Worm (Caenorhabditis elegans) whole organism, L1 larva: ENCODE measurements around the gene ttr-8.

Experiments used
- C04F5.9 ChIP-seq: sonication (generic microtip); optimal IDR thresholded peaks from 2 replicates; lab custom pipeline; 2016; ENCODE audit warnings: missing genetic modification characterization, missing compliant biosample characterization
- F16B12.6 ChIP-seq: fragments of 150-350 bp; optimal IDR thresholded peaks from 2 replicates; lab custom pipeline; 2014; ENCODE audit warnings: missing biosample characterization, missing genetic modification characterization
- alr-1 ChIP-seq: fragments of 200-800 bp; sonication (Bioruptor generic); optimal IDR thresholded peaks from 2 replicates; lab custom pipeline; 2018; ENCODE audit warnings: borderline replicate concordance, mild to moderate bottlenecking, missing genetic modification characterization, missing compliant biosample characterization
- aly-2 ChIP-seq: fragments of 150-350 bp; optimal IDR thresholded peaks from 2 replicates; lab custom pipeline; 2014; ENCODE audit warnings: missing biosample characterization, missing genetic modification characterization
- ama-1 ChIP-seq: fragments of 150-350 bp; optimal IDR thresholded peaks from 2 replicates; lab custom pipeline; 2014
- blmp-1 ChIP-seq: fragments of 150-350 bp; optimal IDR thresholded peaks from 2 replicates; lab custom pipeline; 2014; ENCODE audit warnings: missing biosample characterization, missing genetic modification characterization
- ceh-63 ChIP-seq: fragments of 200-800 bp; sonication (Bioruptor generic); optimal IDR thresholded peaks from 2 replicates; lab custom pipeline; 2018; ENCODE audit warnings: mild to moderate bottlenecking, missing genetic modification characterization, missing compliant biosample characterization
- ces-1 ChIP-seq: fragments of 150-350 bp; optimal IDR thresholded peaks from 2 replicates; lab custom pipeline; 2014; ENCODE audit warnings: missing biosample characterization, missing genetic modification reagents, missing genetic modification characterization
- egl-13 ChIP-seq: sonication (generic microtip); optimal IDR thresholded peaks from 2 replicates; lab custom pipeline; 2016; ENCODE audit warnings: missing genotype, missing genetic modification reagents, missing genetic modification characterization, missing compliant biosample characterization
- elt-3 ChIP-seq, 6 experiments: fragments of 150-350 bp in 1 of 6; sonication (generic microtip); optimal IDR thresholded peaks; 2 replicates each; lab custom pipeline; 2017 to 2018; ENCODE audit warnings: missing biosample characterization in 6 of 6, missing genetic modification characterization in 6 of 6, inconsistent platforms in 1 of 6
- ets-5 ChIP-seq: fragments of 200-800 bp; sonication (Bioruptor generic); IDR thresholded peaks from 2 replicates; pipeline ENCODE4 v1.3.6; 2022; ENCODE audit warnings: missing genetic modification characterization, missing compliant biosample characterization
- fkh-4 ChIP-seq: sonication (generic microtip); optimal IDR thresholded peaks from 2 replicates; lab custom pipeline; 2016; ENCODE audit warnings: missing compliant biosample characterization, missing genetic modification characterization, borderline replicate concordance
- fos-1 ChIP-seq: fragments of 150-350 bp; optimal IDR thresholded peaks from 2 replicates; lab custom pipeline; 2014; ENCODE audit warnings: missing biosample characterization, missing genetic modification characterization
- hlh-4 ChIP-seq: sonication (generic microtip); optimal IDR thresholded peaks from 2 replicates; lab custom pipeline; 2016; ENCODE audit warnings: mild to moderate bottlenecking, missing genetic modification characterization, missing compliant biosample characterization
- hpl-2 ChIP-seq: fragments of 150-350 bp; optimal IDR thresholded peaks from 2 replicates; lab custom pipeline; 2014; ENCODE audit warnings: missing biosample characterization, missing genetic modification reagents, missing genetic modification characterization
- irx-1 ChIP-seq: sonication (generic microtip); optimal IDR thresholded peaks from 2 replicates; lab custom pipeline; 2016; ENCODE audit warnings: missing genetic modification characterization, missing compliant biosample characterization
- isw-1 ChIP-seq: fragments of 200-800 bp; sonication (Bioruptor generic); IDR thresholded peaks from 2 replicates; pipeline ENCODE4 v1.3.6; 2022; ENCODE audit warnings: missing genetic modification characterization, missing compliant biosample characterization
- jun-1 ChIP-seq: fragments of 150-350 bp; optimal IDR thresholded peaks from 2 replicates; lab custom pipeline; 2014; ENCODE audit warnings: missing biosample characterization, missing genetic modification reagents, missing genetic modification characterization
- lin-15B ChIP-seq: fragments of 150-350 bp; sonication (generic microtip); optimal IDR thresholded peaks from 3 replicates; lab custom pipeline; 2014; ENCODE audit warnings: missing biosample characterization, missing genetic modification characterization
- lin-35 ChIP-seq, 2 experiments: fragments of 150-350 bp; optimal IDR thresholded peaks; 2 replicates each; lab custom pipeline; 2014; ENCODE audit warnings: missing biosample characterization in 2 of 2, missing genetic modification characterization in 2 of 2, missing genetic modification reagents in 2 of 2
- lin-39 ChIP-seq: fragments of 150-350 bp; optimal IDR thresholded peaks from 2 replicates; lab custom pipeline; 2014; ENCODE audit warnings: missing biosample characterization, missing genetic modification reagents, missing genetic modification characterization
- lir-3 ChIP-seq: sonication (generic microtip); optimal IDR thresholded peaks from 2 replicates; lab custom pipeline; 2016; ENCODE audit warnings: mild to moderate bottlenecking, missing genetic modification characterization, moderate library complexity, missing compliant biosample characterization; ENCODE audit not compliant: poor library complexity
- mab-9 ChIP-seq: fragments of 200-800 bp; sonication (Bioruptor generic); IDR thresholded peaks from 2 replicates; pipeline ENCODE4 v1.3.6; 2022; ENCODE audit warnings: missing genetic modification reagents, missing genetic modification characterization, missing compliant biosample characterization
- nhr-11 ChIP-seq: fragments of 150-350 bp; optimal IDR thresholded peaks from 2 replicates; lab custom pipeline; 2014; ENCODE audit warnings: missing biosample characterization, missing genetic modification characterization
- nhr-19 ChIP-seq: fragments of 200-800 bp; sonication (Bioruptor generic); conservative IDR thresholded peaks from 2 replicates; pipeline ENCODE4 v1.3.6; 2022; ENCODE audit warnings: missing genetic modification characterization, missing compliant biosample characterization
- nhr-237 ChIP-seq: fragments of 150-350 bp; optimal IDR thresholded peaks from 2 replicates; lab custom pipeline; 2014; ENCODE audit warnings: missing biosample characterization, missing genetic modification characterization
- nhr-28 ChIP-seq: fragments of 150-350 bp; optimal IDR thresholded peaks from 2 replicates; lab custom pipeline; 2014; ENCODE audit warnings: missing biosample characterization, missing genetic modification characterization
- nhr-47 ChIP-seq: sonication (generic microtip); optimal IDR thresholded peaks from 2 replicates; lab custom pipeline; 2016; ENCODE audit warnings: mild to moderate bottlenecking, missing genetic modification characterization, moderate library complexity, missing compliant biosample characterization
- nhr-77 ChIP-seq: fragments of 150-350 bp; optimal IDR thresholded peaks from 2 replicates; lab custom pipeline; 2014; ENCODE audit warnings: missing biosample characterization, missing genetic modification characterization
- nhr-84 ChIP-seq: sonication (generic microtip); optimal IDR thresholded peaks from 2 replicates; lab custom pipeline; 2017; ENCODE audit warnings: missing biosample characterization, missing genetic modification characterization
- nhr-85 ChIP-seq: sonication (generic microtip); peaks from one replicate; lab custom pipeline; 2016; ENCODE audit warnings: missing genetic modification characterization, inconsistent platforms, missing compliant biosample characterization
- nhr-90 ChIP-seq: sonication (generic microtip); optimal IDR thresholded peaks from 2 replicates; lab custom pipeline; 2016; ENCODE audit warnings: mild to moderate bottlenecking, missing genetic modification characterization, missing compliant biosample characterization; ENCODE audit not compliant: poor library complexity
- pag-3 ChIP-seq: sonication (generic microtip); optimal IDR thresholded peaks from 2 replicates; lab custom pipeline; 2017; ENCODE audit warnings: missing genetic modification characterization, mild to moderate bottlenecking, missing compliant biosample characterization, antibody characterized with exemption, borderline replicate concordance; ENCODE audit not compliant: insufficient read depth
- pqm-1 ChIP-seq: sonication (generic microtip); optimal IDR thresholded peaks from 3 replicates; lab custom pipeline; 2017; ENCODE audit warnings: missing biosample characterization, missing genetic modification characterization
- sptf-1 ChIP-seq: fragments of 150-350 bp; optimal IDR thresholded peaks from 2 replicates; lab custom pipeline; 2014; ENCODE audit warnings: missing biosample characterization, missing genetic modification characterization
- sup-37 ChIP-seq: fragments of 200-800 bp; sonication (Bioruptor generic); optimal IDR thresholded peaks from 2 replicates; lab custom pipeline; 2018; ENCODE audit warnings: mild to moderate bottlenecking, missing genetic modification characterization, missing compliant biosample characterization
- swsn-7 ChIP-seq: sonication (generic microtip); optimal IDR thresholded peaks from 2 replicates; lab custom pipeline; 2016; ENCODE audit warnings: missing genetic modification characterization, missing compliant biosample characterization
- unc-130 ChIP-seq: fragments of 150-350 bp; optimal IDR thresholded peaks from 2 replicates; lab custom pipeline; 2017; ENCODE audit warnings: missing biosample characterization, missing genetic modification characterization, inconsistent platforms
- unc-86 ChIP-seq: sonication (generic microtip); optimal IDR thresholded peaks from 2 replicates; lab custom pipeline; 2016; ENCODE audit warnings: missing genetic modification characterization, missing compliant biosample characterization
- vab-15 ChIP-seq: sonication (generic microtip); optimal IDR thresholded peaks from 2 replicates; lab custom pipeline; 2017; ENCODE audit warnings: missing genotype, mild to moderate bottlenecking, missing genetic modification characterization, missing compliant biosample characterization
- xbp-1 ChIP-seq: sonication (generic microtip); optimal IDR thresholded peaks from 2 replicates; lab custom pipeline; 2016; ENCODE audit warnings: missing genetic modification characterization, missing compliant biosample characterization
- zag-1 ChIP-seq: fragments of 150-350 bp; optimal IDR thresholded peaks from 2 replicates; lab custom pipeline; 2014; ENCODE audit warnings: missing biosample characterization, missing genetic modification characterization
- zip-4 ChIP-seq: fragments of 200-800 bp; sonication (Bioruptor generic); optimal IDR thresholded peaks from 2 replicates; lab custom pipeline; 2018; ENCODE audit warnings: mild to moderate bottlenecking, missing genetic modification characterization, moderate library complexity, missing compliant biosample characterization
- ztf-11 ChIP-seq, 2 experiments: sonication (generic microtip); optimal IDR thresholded peaks; 2 replicates each; lab custom pipeline; 2016 to 2017; ENCODE audit warnings: missing genetic modification characterization in 2 of 2, missing biosample characterization in 1 of 2, missing compliant biosample characterization in 1 of 2
- ztf-4 ChIP-seq: fragments of 150-350 bp; optimal IDR thresholded peaks from 2 replicates; lab custom pipeline; 2014; ENCODE audit warnings: missing biosample characterization, missing genetic modification characterization

Gene ttr-8

ce11 chrIII:7565247-7565646 is at the start of gene ttr-8:
ttr-8 (minus strand) TSS chrIII:7565347.
- TF ChIP-seq jun-1 (tag; lab: Kevin White, UChicago) (no peak), hpl-2 (GFP tag; lab: Kevin White, UChicago) (no peak), blmp-1 (tag; lab: Kevin White, UChicago) (no peak), unc-86 (no peak), zag-1 (no peak), lin-15B (tag; lab: Kevin White, UChicago) (no peak), zip-4 (GFP tag; lab: Kevin White, UChicago) (no peak), lin-35 (GFP tag; optimal IDR thresholded peaks at IDR 0.05; lab: Kevin White, UChicago) (no peak), ceh-63 (GFP tag; lab: Kevin White, UChicago) (no peak), pag-3 (tag; lab: Kevin White, UChicago) (no peak), vab-15 (tag; lab: Kevin White, UChicago) (no peak), ztf-11 (tag; optimal IDR thresholded peaks at IDR 0.05; lab: Kevin White, UChicago) (no peak), C04F5.9 (no peak), nhr-19 (GFP tag; lab: Robert Waterston, UW) (no peak), sptf-1 (tag; lab: Kevin White, UChicago) (no peak), xbp-1 (tag; lab: Kevin White, UChicago) (no peak), nhr-84 (no peak), lin-39 (no peak), nhr-11 (tag; lab: Kevin White, UChicago) (no peak), lir-3 (tag; lab: Kevin White, UChicago) (no peak)

ce11 chrIII:7614530-7614929 is 49.4 kb upstream of the ttr-8 start, which contains the start of gene T04A6.2:
T04A6.2 (plus strand) TSS chrIII:7614830.
- no peak for TF ChIP-seq hpl-2 (GFP tag; lab: Kevin White, UChicago)
- no peak for TF ChIP-seq vab-15 (tag; lab: Kevin White, UChicago)
- TF ChIP-seq nhr-19 (GFP tag; lab: Robert Waterston, UW), result no peak
- no peak for TF ChIP-seq blmp-1 (tag; lab: Kevin White, UChicago)
- TF ChIP-seq sup-37 (GFP tag; lab: Kevin White, UChicago), result no peak
- TF ChIP-seq fkh-4 (tag; lab: Kevin White, UChicago), result no peak
- no peak for TF ChIP-seq nhr-90 (tag; lab: Kevin White, UChicago)
- no peak for TF ChIP-seq nhr-77 (tag; lab: Kevin White, UChicago)
- TF ChIP-seq nhr-11 (tag; lab: Kevin White, UChicago), result no peak
- no peak for TF ChIP-seq ama-1 (lab: Kevin White, UChicago)
- no peak for TF ChIP-seq ces-1
- no peak for TF ChIP-seq xbp-1 (tag; lab: Kevin White, UChicago)
- no peak for TF ChIP-seq aly-2 (tag; lab: Kevin White, UChicago)
- no peak for TF ChIP-seq zip-4 (GFP tag; lab: Kevin White, UChicago)
- TF ChIP-seq lir-3 (tag; lab: Kevin White, UChicago), result no peak
- no peak for TF ChIP-seq egl-13 (tag; lab: Kevin White, UChicago)
- no peak for TF ChIP-seq F16B12.6 (tag; lab: Kevin White, UChicago)

- TF ChIP-seq ztf-11 (tag; optimal IDR thresholded peaks at IDR 0.05; lab: Kevin White, UChicago) (no peak), ztf-4 (tag; lab: Kevin White, UChicago) (no peak), pqm-1 (tag; lab: Kevin White, UChicago) (no peak), egl-13 (tag; lab: Kevin White, UChicago) (no peak), nhr-11 (tag; lab: Kevin White, UChicago) (no peak), lir-3 (tag; lab: Kevin White, UChicago) (no peak), irx-1 (tag; lab: Kevin White, UChicago) (no peak), elt-3 (tag; optimal IDR thresholded peaks at IDR 0.05; lab: Kevin White, UChicago) (no peak), isw-1 (GFP tag; lab: Robert Waterston, UW) (no peak), blmp-1 (tag; lab: Kevin White, UChicago) (no peak)
- TF ChIP-seq, all 84 proteins: peak for 0
These were observed 44.0 kb upstream of the ttr-8 start, which contains the start of gene nsph-4.3 for ce11 chrIII:7609168-7609567. nsph-4.3 (minus strand) TSS chrIII:7609268.

- TF ChIP-seq ces-1 (no peak), swsn-7 (tag; lab: Kevin White, UChicago) (no peak), ama-1 (lab: Kevin White, UChicago) (no peak), nhr-237 (tag; lab: Kevin White, UChicago) (no peak), unc-130 (tag; lab: Kevin White, UChicago) (no peak), nhr-28 (tag; lab: Kevin White, UChicago) (no peak), ztf-4 (tag; lab: Kevin White, UChicago) (no peak), xbp-1 (tag; lab: Kevin White, UChicago) (no peak), sup-37 (GFP tag; lab: Kevin White, UChicago) (no peak), nhr-47 (no peak), hlh-4 (tag; lab: Kevin White, UChicago) (no peak), alr-1 (no peak), lin-39 (no peak), mab-9 (GFP tag; lab: Robert Waterston, UW) (no peak), blmp-1 (tag; lab: Kevin White, UChicago) (no peak), zag-1 (no peak), ets-5 (GFP tag; lab: Robert Waterston, UW) (no peak), nhr-85 (tag; lab: Kevin White, UChicago) (no peak), fos-1 (tag; lab: Kevin White, UChicago) (no peak)
- TF ChIP-seq, all 84 proteins: peak for 0
These were observed 43.1 kb upstream of the ttr-8 start, which contains the start of gene T04A6.3 for ce11 chrIII:7608223-7608622. T04A6.3 (minus strand) TSS chrIII:7608323.
